Fruit fly (Drosophila melanogaster): ENCODE data around the gene CG7083.

The CG7083 gene

dm6 chr3L:8303912-8304311, 36.7 kb upstream of the CG7083 start, which contains the start of the genes CG7194 and Sbp2 (continued):
- TF ChIP-seq CG10431 (GFP tag; optimal IDR thresholded peaks at IDR 0.05) (no peak), ham (GFP tag; IDR thresholded peaks at IDR 0.05) (no peak), salm (tag; optimal IDR thresholded peaks at IDR 0.05) (no peak), CG7928 (GFP tag; optimal IDR thresholded peaks at IDR 0.05) (no peak), BEAF-32 (GFP tag; optimal IDR thresholded peaks at IDR 0.05) (peak; percentile 32), CG14014 (GFP tag; IDR thresholded peaks at IDR 0.05) (no peak), CG3281 (GFP tag; optimal IDR thresholded peaks at IDR 0.05) (no peak), jigr1 (GFP tag; IDR thresholded peaks at IDR 0.05) (no peak), stwl (tag; optimal IDR thresholded peaks at IDR 0.05) (peak; percentile 35), CG2116 (GFP tag; optimal IDR thresholded peaks at IDR 0.05) (peak; percentile 17), CG4360 (GFP tag; IDR thresholded peaks at IDR 0.05) (peak; percentile 39), CG18262 (tag; optimal IDR thresholded peaks at IDR 0.05) (no peak), gem (tag; optimal IDR thresholded peaks at IDR 0.05) (no peak), CG2875 (GFP tag; optimal IDR thresholded peaks at IDR 0.05) (no peak), grn (GFP tag; optimal IDR thresholded peaks at IDR 0.05) (no peak), CG12071 (GFP tag; optimal IDR thresholded peaks at IDR 0.05) (no peak), dimm (GFP tag; IDR thresholded peaks at IDR 0.05) (no peak), Scr (GFP tag; IDR thresholded peaks at IDR 0.05; ENCODE audit: partially characterized antibody) (peak; percentile 10; the same call in 1 of the 2 replicates), ranshi (GFP tag; IDR thresholded peaks at IDR 0.05) (no peak), Taf1 (GFP tag; IDR thresholded peaks at IDR 0.05) (no peak), CG14050 (GFP tag; IDR thresholded peaks at IDR 0.05) (no peak), CHES-1-like (GFP tag; optimal IDR thresholded peaks at IDR 0.05) (no peak), CG4617 (GFP tag; optimal IDR thresholded peaks at IDR 0.05; ENCODE audit: borderline replicate concordance) (peak; percentile 20), ro (GFP tag; IDR thresholded peaks at IDR 0.05) (no peak), gro (GFP tag; optimal IDR thresholded peaks at IDR 0.05) (no peak), da (GFP tag; optimal IDR thresholded peaks at IDR 0.05) (no peak), Hr78 (GFP tag; optimal IDR thresholded peaks at IDR 0.05) (no peak), CG17359 (tag; optimal IDR thresholded peaks at IDR 0.05) (no peak), Nf-YB (GFP tag; optimal IDR thresholded peaks at IDR 0.05) (no peak), CG6689 (GFP tag; IDR thresholded peaks at IDR 0.05) (no peak), PHDP (tag; optimal IDR thresholded peaks at IDR 0.05) (no peak), CG2129 (GFP tag; IDR thresholded peaks at IDR 0.05; ENCODE audit: partially characterized antibody) (no peak), CG7786 (GFP tag; optimal IDR thresholded peaks at IDR 0.05) (no peak), hbn (GFP tag; IDR thresholded peaks at IDR 0.05; ENCODE audit: partially characterized antibody) (no peak), CG17328 (GFP tag; IDR thresholded peaks at IDR 0.05) (no peak), Sry-β (GFP tag; optimal IDR thresholded peaks at IDR 0.05) (peak; percentile 44), aop (GFP tag; IDR thresholded peaks at IDR 0.05) (no peak), CG6765 (GFP tag; optimal IDR thresholded peaks at IDR 0.05) (no peak), Gsc (GFP tag; IDR thresholded peaks at IDR 0.05) (no peak), Ptx1 (GFP tag; IDR thresholded peaks at IDR 0.05) (no peak), CG34224 (GFP tag; IDR thresholded peaks at IDR 0.05; ENCODE audit: partially characterized antibody) (0 out of 3 replicates have a peak, but pooled peaks have one; percentile 29), kah (GFP tag; optimal IDR thresholded peaks at IDR 0.05) (no peak), Poxn (GFP tag; IDR thresholded peaks at IDR 0.05) (no peak), Asciz (GFP tag; optimal IDR thresholded peaks at IDR 0.05) (no peak), kay (GFP tag; optimal IDR thresholded peaks at IDR 0.05) (no peak), Dip3 (GFP tag; optimal IDR thresholded peaks at IDR 0.05) (no peak), CG1832 (GFP tag; optimal IDR thresholded peaks at IDR 0.05) (no peak), Elba2 (GFP tag; optimal IDR thresholded peaks at IDR 0.05) (no peak), rib (GFP tag; IDR thresholded peaks at IDR 0.05) (no peak), MBD-R2 (GFP tag; IDR thresholded peaks at IDR 0.05) (peak; percentile 49), sqz (GFP tag; optimal IDR thresholded peaks at IDR 0.05) (no peak), CTCF (GFP tag; optimal IDR thresholded peaks at IDR 0.05) (peak; percentile 47)

All from whole organism, embryonic.